Worm (Caenorhabditis elegans) whole organism, midembryonic: ENCODE results near the gene tdo-2.

Experiments
- T22C8.4 ChIP-seq: fragments of 200-800 bp; sonication (Bioruptor generic); IDR thresholded peaks from 2 replicates; pipeline ENCODE4 v1.3.6; 2022; ENCODE audit warnings: missing genetic modification characterization, missing compliant biosample characterization
- cog-1 ChIP-seq: sonication (generic microtip); optimal IDR thresholded peaks from 2 replicates; lab custom pipeline; 2016; ENCODE audit warnings: missing genetic modification characterization, missing compliant biosample characterization
- flt-1 ChIP-seq: fragments of 200-800 bp; sonication (Bioruptor generic); IDR thresholded peaks from 2 replicates; pipeline ENCODE4 v1.3.6; 2022; ENCODE audit warnings: missing genetic modification characterization, missing compliant biosample characterization
- klf-2 ChIP-seq: fragments of 200-800 bp; sonication (Bioruptor generic); conservative IDR thresholded peaks from 2 replicates; pipeline ENCODE4 v1.3.6; 2022; ENCODE audit warnings: missing genetic modification reagents, missing genetic modification characterization, missing compliant biosample characterization
- med-1 ChIP-seq: sonication (generic microtip); optimal IDR thresholded peaks from 2 replicates; lab custom pipeline; 2017; ENCODE audit warnings: missing genetic modification characterization, mild to moderate bottlenecking, missing compliant biosample characterization, antibody characterized with exemption, missing genetic modification reagents; ENCODE audit not compliant: insufficient read depth
- ref-1 ChIP-seq: fragments of 200-800 bp; sonication (Bioruptor generic); conservative IDR thresholded peaks from 2 replicates; pipeline ENCODE4 v1.3.6; 2022; ENCODE audit warnings: missing genetic modification reagents, missing genetic modification characterization, missing compliant biosample characterization
- tab-1 ChIP-seq: fragments of 200-800 bp; sonication (Bioruptor generic); IDR thresholded peaks from 2 replicates; pipeline ENCODE4 v1.3.6; 2022; ENCODE audit warnings: missing genetic modification characterization, missing compliant biosample characterization
- ztf-23 ChIP-seq: fragments of 200-800 bp; sonication (Bioruptor generic); IDR thresholded peaks from 2 replicates; pipeline ENCODE4 v1.3.6; 2022; ENCODE audit warnings: missing genetic modification reagents, missing genetic modification characterization, missing compliant biosample characterization
- ztf-29 ChIP-seq: fragments of 200-800 bp; sonication (Bioruptor generic); IDR thresholded peaks from 2 replicates; pipeline ENCODE4 v1.3.6; 2022; ENCODE audit warnings: missing genetic modification reagents, missing genetic modification characterization, missing compliant biosample characterization

Gene tdo-2

DNA sequence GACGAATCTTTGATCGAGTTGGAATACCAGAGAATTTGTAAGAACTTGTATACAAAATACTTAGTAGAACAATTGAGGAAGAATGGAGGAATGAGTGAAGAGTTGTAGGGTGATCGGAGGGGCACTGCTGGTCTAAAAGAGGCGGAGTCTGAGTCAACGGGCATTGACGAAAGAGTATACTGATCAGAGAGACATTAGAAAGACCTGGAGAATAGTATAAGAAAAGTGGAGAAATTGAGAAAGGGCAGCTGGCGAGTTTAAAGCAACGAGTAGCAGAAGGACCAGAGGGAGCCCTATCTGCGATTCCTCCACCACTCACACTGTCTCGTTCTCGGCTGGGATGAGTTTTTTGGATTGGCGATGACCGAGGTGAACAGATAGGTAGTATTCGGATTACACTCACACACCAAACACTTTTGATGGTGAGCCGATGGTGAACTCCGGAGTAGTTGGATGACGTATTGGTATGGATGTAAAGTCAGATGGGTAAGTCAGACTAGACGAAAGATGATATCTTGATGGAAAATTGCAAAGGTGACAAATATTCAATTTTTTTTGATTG is 11.8 kb upstream of the tdo-2 start, which contains the start of gene EGAP1.5:
Gene EGAP1.5 (plus strand): TSS at position 289 of the 562 bp plus-strand sequence.
- no peak for TF ChIP-seq cog-1
- no peak for TF ChIP-seq T22C8.4 (GFP tag; lab: Robert Waterston, UW)
- TF ChIP-seq tab-1 (GFP tag; lab: Robert Waterston, UW) = 0 out of 2 replicates have a peak, but pooled peaks have one; percentile 23
- no peak for TF ChIP-seq flt-1
- no peak for TF ChIP-seq med-1 (GFP tag; lab: Kevin White, UChicago)
- TF ChIP-seq ztf-23 (GFP tag; lab: Robert Waterston, UW) = no peak
- TF ChIP-seq ztf-29 (GFP tag; lab: Robert Waterston, UW) = no peak

ce11 chrIII:5930659-5931058 is 10.9 kb upstream of the tdo-2 start:
- TF ChIP-seq ref-1 (no peak), cog-1 (no peak), T22C8.4 (GFP tag; lab: Robert Waterston, UW) (no peak), med-1 (GFP tag; lab: Kevin White, UChicago) (no peak)

DNA sequence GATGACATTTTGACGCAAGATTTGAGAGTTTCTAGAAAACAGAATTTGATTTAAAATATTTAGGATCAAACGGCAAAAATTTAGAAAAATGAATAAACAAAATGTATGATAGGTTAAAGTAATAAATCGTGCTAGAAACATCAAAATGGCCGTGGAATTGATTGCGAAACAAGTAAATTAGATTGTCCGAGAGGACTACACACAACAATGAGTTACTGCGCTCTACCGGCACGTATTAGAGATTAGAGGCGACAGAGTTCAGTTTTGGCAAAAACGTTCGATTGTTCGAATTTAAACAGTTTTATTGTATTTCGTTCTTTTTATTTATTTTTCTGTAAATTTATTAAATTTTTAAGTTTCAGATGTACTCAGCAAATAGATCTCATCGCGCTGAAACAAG is 6.0 kb upstream of the tdo-2 start, which contains the start of the genes dnc-2 and bcl-7:
Gene dnc-2 (minus strand): TSS at position 33 of the 400 bp plus-strand sequence.
Gene bcl-7 (plus strand): TSS at position 363 of the 400 bp plus-strand sequence.
- TF ChIP-seq ztf-29 (GFP tag; lab: Robert Waterston, UW) = no peak
- TF ChIP-seq ztf-23 (GFP tag; lab: Robert Waterston, UW) = no peak
- no peak for TF ChIP-seq cog-1
- TF ChIP-seq med-1 (GFP tag; lab: Kevin White, UChicago) = no peak
- no peak for TF ChIP-seq flt-1
- TF ChIP-seq T22C8.4 (GFP tag; lab: Robert Waterston, UW) = no peak
- TF ChIP-seq ref-1 = no peak
- no peak for TF ChIP-seq klf-2 (GFP tag; lab: Robert Waterston, UW)
- no peak for TF ChIP-seq tab-1 (GFP tag; lab: Robert Waterston, UW)

DNA sequence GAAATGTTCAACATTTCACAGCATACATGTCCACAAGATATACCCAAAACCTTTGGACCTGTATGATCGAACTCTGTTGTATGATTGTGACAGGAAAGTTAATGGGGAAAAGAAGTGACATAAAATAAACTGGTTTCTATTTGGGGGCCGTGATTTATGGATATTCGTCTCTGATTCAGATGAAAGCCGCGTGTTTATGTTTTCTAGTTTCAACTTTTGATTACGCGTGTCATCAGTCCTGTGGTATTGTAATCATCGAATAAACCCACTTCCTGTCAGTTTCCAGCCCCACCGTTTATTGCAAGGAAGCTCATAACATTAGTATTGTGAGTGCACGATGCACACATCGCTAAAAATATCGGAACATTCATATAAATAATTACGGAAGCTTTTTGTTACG is 2.5 kb upstream of the tdo-2 start:
- TF ChIP-seq tab-1 (GFP tag; lab: Robert Waterston, UW) (no peak), med-1 (GFP tag; lab: Kevin White, UChicago) (no peak), cog-1 (no peak), ztf-29 (GFP tag; lab: Robert Waterston, UW) (no peak), flt-1 (no peak), klf-2 (GFP tag; lab: Robert Waterston, UW) (no peak), ref-1 (no peak), T22C8.4 (GFP tag; lab: Robert Waterston, UW) (no peak), ztf-23 (GFP tag; lab: Robert Waterston, UW) (no peak)

DNA sequence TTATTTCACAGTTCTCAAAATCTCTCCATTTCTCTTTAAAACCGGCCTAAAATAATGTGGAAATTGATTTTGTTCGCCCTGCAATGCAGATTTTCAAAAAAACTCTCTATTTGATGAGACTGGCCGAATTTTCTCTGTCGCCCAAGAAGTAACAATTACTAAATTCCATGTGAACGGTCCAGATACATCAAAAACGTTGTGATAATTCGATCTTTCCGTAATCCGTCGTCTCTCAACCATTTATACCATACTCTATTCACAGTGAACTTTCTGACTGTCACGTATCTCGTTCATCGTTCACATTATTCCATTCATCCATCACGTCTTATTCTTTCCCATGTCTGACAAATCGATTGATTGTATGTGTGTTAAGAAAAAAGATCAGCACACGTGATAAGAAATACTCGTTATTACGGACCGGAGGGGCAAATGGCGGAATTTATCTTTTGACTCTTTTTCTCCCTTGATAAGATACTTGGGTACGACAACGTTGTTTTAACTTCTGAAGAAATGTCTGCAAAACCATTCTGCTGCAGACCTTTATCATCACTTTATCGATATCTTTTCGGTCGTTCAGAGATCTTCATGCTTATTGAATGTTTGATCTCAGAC is 1.4 kb upstream of the tdo-2 start:
- TF ChIP-seq tab-1 (GFP tag; lab: Robert Waterston, UW) = no peak

ce11 chrIII:5917365-5917958 is 2.3 kb downstream of the tdo-2 start:
- TF ChIP-seq flt-1 = no peak

- no peak for TF ChIP-seq klf-2 (GFP tag; lab: Robert Waterston, UW)
- no peak for TF ChIP-seq ref-1
- no peak for TF ChIP-seq ztf-23 (GFP tag; lab: Robert Waterston, UW)
- no peak for TF ChIP-seq cog-1
- TF ChIP-seq flt-1 = no peak
- TF ChIP-seq med-1 (GFP tag; lab: Kevin White, UChicago) = no peak
- no peak for TF ChIP-seq tab-1 (GFP tag; lab: Robert Waterston, UW)
Measured at ce11 chrIII:5915926-5916325, 3.8 kb downstream of the tdo-2 start.

DNA sequence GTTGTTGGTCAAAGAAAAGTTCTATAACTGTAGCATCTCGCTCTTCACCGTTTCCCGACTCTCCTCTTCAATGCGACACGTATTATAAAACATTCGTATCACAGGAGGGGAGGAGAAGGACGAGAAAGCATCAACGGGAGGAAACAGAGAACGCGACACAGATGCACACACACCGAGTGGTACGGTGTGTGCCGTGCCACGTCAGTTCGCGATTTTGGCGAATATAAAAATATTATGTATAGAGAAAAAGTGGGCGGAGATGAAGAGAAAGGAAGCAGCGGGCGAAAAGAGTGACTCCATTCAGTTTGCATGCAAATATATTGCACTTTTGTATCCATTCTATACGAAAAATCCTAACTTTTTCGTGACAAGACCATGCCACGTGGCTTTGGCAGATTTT is 5.0 kb downstream of the tdo-2 start:
- TF ChIP-seq T22C8.4 (GFP tag; lab: Robert Waterston, UW) (no peak), ztf-29 (GFP tag; lab: Robert Waterston, UW) (no peak), klf-2 (GFP tag; lab: Robert Waterston, UW) (no peak)

DNA sequence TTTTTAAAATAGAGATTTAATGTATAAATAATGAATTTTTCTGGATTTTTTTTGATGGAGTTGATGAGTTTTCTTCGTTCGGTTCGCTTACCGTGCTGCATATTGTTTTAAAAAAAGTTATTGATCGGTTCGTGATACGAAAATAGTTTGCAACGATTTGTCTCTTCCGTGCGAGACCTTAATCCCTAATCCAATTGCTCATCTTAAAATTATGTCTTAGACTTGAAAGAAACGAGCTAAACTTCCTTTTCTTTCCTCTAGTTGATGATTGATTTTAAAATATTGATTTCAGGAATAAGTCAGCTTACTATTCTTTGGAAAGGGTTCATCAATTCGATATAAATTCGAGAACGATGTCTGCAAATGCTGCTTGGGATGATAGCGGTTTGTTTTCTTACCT is 11.3 kb downstream of the tdo-2 start, which contains the start of gene C28H8.3:
Gene C28H8.3 (plus strand): TSS at position 293 of the 400 bp plus-strand sequence.
- TF ChIP-seq flt-1 (no peak), T22C8.4 (GFP tag; lab: Robert Waterston, UW) (no peak), tab-1 (GFP tag; lab: Robert Waterston, UW) (no peak), klf-2 (GFP tag; lab: Robert Waterston, UW) (no peak), ztf-23 (GFP tag; lab: Robert Waterston, UW) (no peak), cog-1 (no peak), ref-1 (no peak), med-1 (GFP tag; lab: Kevin White, UChicago) (no peak), ztf-29 (GFP tag; lab: Robert Waterston, UW) (no peak)

DNA sequence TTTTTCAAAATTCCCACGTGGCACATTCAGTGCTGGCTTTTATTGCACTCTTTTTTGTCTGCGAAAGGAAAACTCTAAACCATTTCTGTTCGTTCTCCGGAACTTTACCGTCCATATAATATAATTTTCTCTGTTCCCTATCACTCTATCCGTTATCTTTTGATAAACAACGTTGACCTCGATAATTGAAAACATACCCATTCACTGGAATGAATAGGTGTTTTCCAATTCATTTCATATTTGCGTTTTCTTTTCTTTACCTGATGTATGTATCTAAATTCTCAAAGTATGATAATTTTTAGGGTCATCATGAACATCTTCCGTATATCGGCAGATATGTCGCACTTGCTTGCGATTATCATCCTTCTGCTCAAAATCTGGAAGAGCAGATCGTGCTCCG is 13.0 kb downstream of the tdo-2 start, which contains the start of gene erd-2.2:
Gene erd-2.2 (plus strand): TSS at position 301 of the 400 bp plus-strand sequence.
- TF ChIP-seq ref-1 (no peak), tab-1 (GFP tag; lab: Robert Waterston, UW) (no peak), T22C8.4 (GFP tag; lab: Robert Waterston, UW) (no peak), med-1 (GFP tag; lab: Kevin White, UChicago) (no peak), cog-1 (no peak), klf-2 (GFP tag; lab: Robert Waterston, UW) (no peak), ztf-29 (GFP tag; lab: Robert Waterston, UW) (no peak), ztf-23 (GFP tag; lab: Robert Waterston, UW) (no peak), flt-1 (no peak)
